Worm (Caenorhabditis elegans) whole organism, L1 larva: ENCODE results near the gene F44E2.3.
A peak's percentile ranks its signal among the peaks of the same experiment; 100 is the strongest.

Experiments
- C04F5.9 ChIP-seq: sonication (generic microtip); optimal IDR thresholded peaks from 2 replicates; lab custom pipeline; 2016; ENCODE audit warnings: missing genetic modification characterization, missing compliant biosample characterization
- Y116A8C.19 ChIP-seq: sonication (generic microtip); optimal IDR thresholded peaks from 2 replicates; lab custom pipeline; 2016; ENCODE audit warnings: missing compliant biosample characterization, missing genetic modification characterization, borderline replicate concordance
- alr-1 ChIP-seq: fragments of 200-800 bp; sonication (Bioruptor generic); optimal IDR thresholded peaks from 2 replicates; lab custom pipeline; 2018; ENCODE audit warnings: borderline replicate concordance, mild to moderate bottlenecking, missing genetic modification characterization, missing compliant biosample characterization
- ama-1 ChIP-seq: fragments of 150-350 bp; optimal IDR thresholded peaks from 2 replicates; lab custom pipeline; 2014
- ceh-63 ChIP-seq: fragments of 200-800 bp; sonication (Bioruptor generic); optimal IDR thresholded peaks from 2 replicates; lab custom pipeline; 2018; ENCODE audit warnings: mild to moderate bottlenecking, missing genetic modification characterization, missing compliant biosample characterization
- ceh-82 ChIP-seq, 3 experiments: fragments of 150-350 bp in 1 of 3; sonication (generic microtip) in 2 of 3; optimal IDR thresholded peaks; 2 replicates each; lab custom pipeline; 2014 to 2017; ENCODE audit warnings: missing biosample characterization in 3 of 3, missing genetic modification characterization in 3 of 3
- ceh-88 ChIP-seq: fragments of 200-800 bp; sonication (Bioruptor generic); IDR thresholded peaks from 2 replicates; pipeline ENCODE4 v1.3.6; 2022; ENCODE audit warnings: missing genetic modification characterization, missing compliant biosample characterization
- efl-3 ChIP-seq: fragments of 200-800 bp; sonication (Bioruptor generic); optimal IDR thresholded peaks from 2 replicates; lab custom pipeline; 2018; ENCODE audit warnings: mild to moderate bottlenecking, missing genetic modification characterization, missing compliant biosample characterization
- egl-13 ChIP-seq: sonication (generic microtip); optimal IDR thresholded peaks from 2 replicates; lab custom pipeline; 2016; ENCODE audit warnings: missing genotype, missing genetic modification reagents, missing genetic modification characterization, missing compliant biosample characterization
- elt-2 ChIP-seq: sonication (generic microtip); optimal IDR thresholded peaks from 2 replicates; lab custom pipeline; 2016; ENCODE audit warnings: missing genetic modification characterization, mild to moderate bottlenecking, inconsistent platforms, missing compliant biosample characterization, missing genetic modification reagents
- elt-3 ChIP-seq, 6 experiments: fragments of 150-350 bp in 1 of 6; sonication (generic microtip); optimal IDR thresholded peaks; 2 replicates each; lab custom pipeline; 2017 to 2018; ENCODE audit warnings: missing biosample characterization in 6 of 6, missing genetic modification characterization in 6 of 6, inconsistent platforms in 1 of 6
- ets-5 ChIP-seq: fragments of 200-800 bp; sonication (Bioruptor generic); IDR thresholded peaks from 2 replicates; pipeline ENCODE4 v1.3.6; 2022; ENCODE audit warnings: missing genetic modification characterization, missing compliant biosample characterization
- fkh-4 ChIP-seq: sonication (generic microtip); optimal IDR thresholded peaks from 2 replicates; lab custom pipeline; 2016; ENCODE audit warnings: missing compliant biosample characterization, missing genetic modification characterization, borderline replicate concordance
- fos-1 ChIP-seq: fragments of 150-350 bp; optimal IDR thresholded peaks from 2 replicates; lab custom pipeline; 2014; ENCODE audit warnings: missing biosample characterization, missing genetic modification characterization
- grh-1 ChIP-seq: fragments of 200-800 bp; sonication (Bioruptor generic); IDR thresholded peaks from 2 replicates; pipeline ENCODE4 v1.3.6; 2022; ENCODE audit warnings: missing genetic modification reagents, missing genetic modification characterization, missing compliant biosample characterization
- hlh-17 ChIP-seq: fragments of 200-800 bp; sonication (Bioruptor generic); optimal IDR thresholded peaks from 2 replicates; lab custom pipeline; 2018; ENCODE audit warnings: missing genetic modification characterization, mild to moderate bottlenecking, missing compliant biosample characterization, moderate library complexity, borderline replicate concordance
- lin-13 ChIP-seq: fragments of 150-350 bp; optimal IDR thresholded peaks from 2 replicates; lab custom pipeline; 2014; ENCODE audit warnings: missing biosample characterization, missing genetic modification reagents, missing genetic modification characterization
- lin-15B ChIP-seq: fragments of 150-350 bp; sonication (generic microtip); optimal IDR thresholded peaks from 3 replicates; lab custom pipeline; 2014; ENCODE audit warnings: missing biosample characterization, missing genetic modification characterization
- lin-35 ChIP-seq, 2 experiments: fragments of 150-350 bp; optimal IDR thresholded peaks; 2 replicates each; lab custom pipeline; 2014; ENCODE audit warnings: missing biosample characterization in 2 of 2, missing genetic modification characterization in 2 of 2, missing genetic modification reagents in 2 of 2
- lin-39 ChIP-seq: fragments of 150-350 bp; optimal IDR thresholded peaks from 2 replicates; lab custom pipeline; 2014; ENCODE audit warnings: missing biosample characterization, missing genetic modification reagents, missing genetic modification characterization
- lir-3 ChIP-seq: sonication (generic microtip); optimal IDR thresholded peaks from 2 replicates; lab custom pipeline; 2016; ENCODE audit warnings: mild to moderate bottlenecking, missing genetic modification characterization, moderate library complexity, missing compliant biosample characterization; ENCODE audit not compliant: poor library complexity
- lsy-2 ChIP-seq, 2 experiments: fragments of 150-350 bp; optimal IDR thresholded peaks; 2 replicates each; lab custom pipeline; 2014; ENCODE audit warnings: missing biosample characterization in 2 of 2, missing genetic modification characterization in 2 of 2
- mef-2 ChIP-seq: fragments of 150-350 bp; optimal IDR thresholded peaks from 2 replicates; lab custom pipeline; 2014; ENCODE audit warnings: missing biosample characterization, missing genetic modification characterization
- nhr-11 ChIP-seq: fragments of 150-350 bp; optimal IDR thresholded peaks from 2 replicates; lab custom pipeline; 2014; ENCODE audit warnings: missing biosample characterization, missing genetic modification characterization
- nhr-19 ChIP-seq: fragments of 200-800 bp; sonication (Bioruptor generic); conservative IDR thresholded peaks from 2 replicates; pipeline ENCODE4 v1.3.6; 2022; ENCODE audit warnings: missing genetic modification characterization, missing compliant biosample characterization
- nhr-237 ChIP-seq: fragments of 150-350 bp; optimal IDR thresholded peaks from 2 replicates; lab custom pipeline; 2014; ENCODE audit warnings: missing biosample characterization, missing genetic modification characterization
- nhr-28 ChIP-seq: fragments of 150-350 bp; optimal IDR thresholded peaks from 2 replicates; lab custom pipeline; 2014; ENCODE audit warnings: missing biosample characterization, missing genetic modification characterization
- nhr-71 ChIP-seq: sonication (generic microtip); optimal IDR thresholded peaks from 2 replicates; lab custom pipeline; 2016; ENCODE audit warnings: mild to moderate bottlenecking, missing genetic modification characterization, moderate library complexity, missing compliant biosample characterization
- nhr-76 ChIP-seq: sonication (generic microtip); optimal IDR thresholded peaks from 2 replicates; lab custom pipeline; 2017; ENCODE audit warnings: missing biosample characterization, missing genetic modification characterization
- nhr-77 ChIP-seq: fragments of 150-350 bp; optimal IDR thresholded peaks from 2 replicates; lab custom pipeline; 2014; ENCODE audit warnings: missing biosample characterization, missing genetic modification characterization
- nhr-84 ChIP-seq: sonication (generic microtip); optimal IDR thresholded peaks from 2 replicates; lab custom pipeline; 2017; ENCODE audit warnings: missing biosample characterization, missing genetic modification characterization
- nhr-85 ChIP-seq: sonication (generic microtip); peaks from one replicate; lab custom pipeline; 2016; ENCODE audit warnings: missing genetic modification characterization, inconsistent platforms, missing compliant biosample characterization
- nhr-90 ChIP-seq: sonication (generic microtip); optimal IDR thresholded peaks from 2 replicates; lab custom pipeline; 2016; ENCODE audit warnings: mild to moderate bottlenecking, missing genetic modification characterization, missing compliant biosample characterization; ENCODE audit not compliant: poor library complexity
- pag-3 ChIP-seq: sonication (generic microtip); optimal IDR thresholded peaks from 2 replicates; lab custom pipeline; 2017; ENCODE audit warnings: missing genetic modification characterization, mild to moderate bottlenecking, missing compliant biosample characterization, antibody characterized with exemption, borderline replicate concordance; ENCODE audit not compliant: insufficient read depth
- rnt-1 ChIP-seq: sonication (generic microtip); optimal IDR thresholded peaks from 2 replicates; lab custom pipeline; 2016; ENCODE audit warnings: mild to moderate bottlenecking, missing genetic modification characterization, moderate library complexity, missing compliant biosample characterization
- snu-23 ChIP-seq: sonication (generic microtip); optimal IDR thresholded peaks from 2 replicates; lab custom pipeline; 2016; ENCODE audit warnings: missing genetic modification characterization, missing compliant biosample characterization
- sup-37 ChIP-seq: fragments of 200-800 bp; sonication (Bioruptor generic); optimal IDR thresholded peaks from 2 replicates; lab custom pipeline; 2018; ENCODE audit warnings: mild to moderate bottlenecking, missing genetic modification characterization, missing compliant biosample characterization
- swsn-7 ChIP-seq: sonication (generic microtip); optimal IDR thresholded peaks from 2 replicates; lab custom pipeline; 2016; ENCODE audit warnings: missing genetic modification characterization, missing compliant biosample characterization
- tbx-2 ChIP-seq: sonication (generic microtip); optimal IDR thresholded peaks from 2 replicates; lab custom pipeline; 2016; ENCODE audit warnings: missing genetic modification characterization, missing compliant biosample characterization
- tlp-1 ChIP-seq: fragments of 150-350 bp; optimal IDR thresholded peaks from 2 replicates; lab custom pipeline; 2014; ENCODE audit warnings: missing biosample characterization, missing genetic modification characterization
- unc-62 ChIP-seq: fragments of 150-350 bp; optimal IDR thresholded peaks from 2 replicates; lab custom pipeline; 2014; ENCODE audit warnings: missing biosample characterization, missing genetic modification reagents, missing genetic modification characterization
- unc-86 ChIP-seq: sonication (generic microtip); optimal IDR thresholded peaks from 2 replicates; lab custom pipeline; 2016; ENCODE audit warnings: missing genetic modification characterization, missing compliant biosample characterization
- unc-98 ChIP-seq: fragments of 200-800 bp; sonication (Bioruptor generic); IDR thresholded peaks from 2 replicates; pipeline ENCODE4 v1.3.6; 2022; ENCODE audit warnings: missing genetic modification characterization, missing compliant biosample characterization
- vab-15 ChIP-seq: sonication (generic microtip); optimal IDR thresholded peaks from 2 replicates; lab custom pipeline; 2017; ENCODE audit warnings: missing genotype, mild to moderate bottlenecking, missing genetic modification characterization, missing compliant biosample characterization
- xbp-1 ChIP-seq: sonication (generic microtip); optimal IDR thresholded peaks from 2 replicates; lab custom pipeline; 2016; ENCODE audit warnings: missing genetic modification characterization, missing compliant biosample characterization
- zag-1 ChIP-seq: fragments of 150-350 bp; optimal IDR thresholded peaks from 2 replicates; lab custom pipeline; 2014; ENCODE audit warnings: missing biosample characterization, missing genetic modification characterization
- zip-4 ChIP-seq: fragments of 200-800 bp; sonication (Bioruptor generic); optimal IDR thresholded peaks from 2 replicates; lab custom pipeline; 2018; ENCODE audit warnings: mild to moderate bottlenecking, missing genetic modification characterization, moderate library complexity, missing compliant biosample characterization
- ztf-4 ChIP-seq: fragments of 150-350 bp; optimal IDR thresholded peaks from 2 replicates; lab custom pipeline; 2014; ENCODE audit warnings: missing biosample characterization, missing genetic modification characterization

Gene F44E2.3

ce11 chrIII:8797211-8797733 lies 31.8 kb downstream of the F44E2.3 start (continued):
- TF ChIP-seq ceh-82 (tag; optimal IDR thresholded peaks at IDR 0.05; lab: Kevin White, UChicago) = peak; percentile 68 to 73 (median 69)
- peak; percentile 78 for TF ChIP-seq ztf-4 (tag; lab: Kevin White, UChicago)
- no peak for TF ChIP-seq nhr-84 (tag; lab: Kevin White, UChicago)
- peak; percentile 38 for TF ChIP-seq sup-37
- peak; percentile 62 for TF ChIP-seq lir-3 (tag; lab: Kevin White, UChicago)
- TF ChIP-seq nhr-19 = peak; percentile 72
- peak; percentile 25 for TF ChIP-seq vab-15 (tag; lab: Kevin White, UChicago)
- peak in 5 of 6 experiments; percentile 2 to 87 (median 69) for TF ChIP-seq elt-3 (tag; optimal IDR thresholded peaks at IDR 0.05; lab: Kevin White, UChicago)
- TF ChIP-seq grh-1 = peak; percentile 60
- peak; percentile 91 for TF ChIP-seq elt-2 (tag; lab: Kevin White, UChicago)
- TF ChIP-seq lin-13 (GFP tag; lab: Kevin White, UChicago) = peak; percentile 77
- peak; percentile 92 for TF ChIP-seq unc-86 (tag; lab: Kevin White, UChicago)
- no peak for TF ChIP-seq lin-15B (tag; lab: Kevin White, UChicago)
- TF ChIP-seq lsy-2 (tag; optimal IDR thresholded peaks at IDR 0.05; lab: Kevin White, UChicago) = peak; percentile 74 to 95
- TF ChIP-seq snu-23 (GFP tag; lab: Kevin White, UChicago) = peak; percentile 88
- no peak for TF ChIP-seq Y116A8C.19 (tag; lab: Kevin White, UChicago)
- peak; percentile 47 for TF ChIP-seq mef-2
- TF ChIP-seq fkh-4 (tag; lab: Kevin White, UChicago) = peak; percentile 11

DNA sequence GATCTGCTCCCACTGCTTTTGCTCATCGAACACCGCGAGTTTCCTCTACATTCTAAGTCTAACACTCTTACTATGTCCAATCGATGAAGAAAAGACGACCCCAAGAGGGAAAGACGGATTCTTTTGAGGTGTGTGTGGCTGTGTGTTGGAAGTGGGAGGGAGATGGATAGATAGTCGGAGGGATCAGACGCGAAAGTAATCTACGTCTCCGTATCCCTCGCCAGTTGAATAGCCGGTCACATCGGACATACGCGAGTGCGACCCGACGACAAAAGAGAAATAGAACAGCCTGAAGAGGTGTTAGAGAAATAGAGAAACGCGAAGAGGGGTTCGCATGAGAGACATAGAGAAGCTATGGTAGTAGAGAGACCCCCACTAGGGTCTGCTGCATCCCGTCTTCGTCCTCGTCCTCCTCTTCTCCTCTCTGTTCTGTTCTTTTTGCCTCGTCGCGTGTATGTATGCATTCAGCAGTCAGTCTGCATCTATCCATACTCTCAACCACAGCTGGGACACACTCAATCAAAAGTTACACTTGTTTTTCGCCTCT lies 33.4 kb downstream of the F44E2.3 start:
- TF ChIP-seq nhr-11 (peak; percentile 95), nhr-237 (tag; lab: Kevin White, UChicago) (peak; percentile 84), unc-86 (tag; lab: Kevin White, UChicago) (peak; percentile 98), alr-1 (tag; lab: Kevin White, UChicago) (no peak), nhr-76 (tag; lab: Kevin White, UChicago) (peak; percentile 83), ceh-88 (GFP tag; lab: Robert Waterston, UW) (peak; percentile 88), hlh-17 (no peak), unc-62 (GFP tag; lab: Kevin White, UChicago) (peak; percentile 57), nhr-71 (tag; lab: Kevin White, UChicago) (peak; percentile 99), lin-35 (GFP tag; optimal IDR thresholded peaks at IDR 0.05; lab: Kevin White, UChicago) (peak; percentile 83 to 84), C04F5.9 (tag; lab: Kevin White, UChicago) (peak; percentile 73), lir-3 (tag; lab: Kevin White, UChicago) (peak; percentile 88), fos-1 (peak; percentile 92), ama-1 (lab: Kevin White, UChicago) (peak; percentile 69), ets-5 (GFP tag; lab: Robert Waterston, UW) (no peak), ceh-63 (no peak), grh-1 (peak; percentile 94), lin-39 (tag; lab: Kevin White, UChicago) (peak; percentile 89), sup-37 (peak; percentile 79), fkh-4 (tag; lab: Kevin White, UChicago) (peak; percentile 52), rnt-1 (tag; lab: Kevin White, UChicago) (peak; percentile 94), vab-15 (tag; lab: Kevin White, UChicago) (no peak), nhr-28 (tag; lab: Kevin White, UChicago) (peak; percentile 42), efl-3 (GFP tag; lab: Kevin White, UChicago) (peak; percentile 72), tlp-1 (tag; lab: Kevin White, UChicago) (no peak), zag-1 (tag; lab: Kevin White, UChicago) (peak; percentile 75), tbx-2 (tag; lab: Kevin White, UChicago) (peak; percentile 99), unc-98 (GFP tag; lab: Robert Waterston, UW) (no peak), ceh-82 (tag; optimal IDR thresholded peaks at IDR 0.05; lab: Kevin White, UChicago) (peak; percentile 88 to 93 (median 92)), pag-3 (peak; percentile 12), nhr-90 (tag; lab: Kevin White, UChicago) (peak; percentile 91), nhr-85 (tag; lab: Kevin White, UChicago) (peak; percentile 100), xbp-1 (tag; lab: Kevin White, UChicago) (peak; percentile 94), lsy-2 (tag; optimal IDR thresholded peaks at IDR 0.05; lab: Kevin White, UChicago) (peak; percentile 93 to 95), mef-2 (peak; percentile 73), swsn-7 (tag; lab: Kevin White, UChicago) (peak; percentile 97), nhr-77 (tag; lab: Kevin White, UChicago) (peak; percentile 94), egl-13 (tag; lab: Kevin White, UChicago) (peak; percentile 98), zip-4 (peak; percentile 77)
